Worm (Caenorhabditis elegans): ENCODE data around the gene F16G10.3.

ce11 chrII:2393821-2394220, 21.6 kb downstream of the F16G10.3 start, which contains the start of gene F16G10.11:
- TF ChIP-seq W03F9.2 (tag; optimal IDR thresholded peaks at IDR 0.05) (no peak), dao-5 (tag; optimal IDR thresholded peaks at IDR 0.05) (no peak)

Measured in whole organism, L4/young adult.